Fruit fly (Drosophila melanogaster): ENCODE data around the gene eIF4E1.

DNA sequence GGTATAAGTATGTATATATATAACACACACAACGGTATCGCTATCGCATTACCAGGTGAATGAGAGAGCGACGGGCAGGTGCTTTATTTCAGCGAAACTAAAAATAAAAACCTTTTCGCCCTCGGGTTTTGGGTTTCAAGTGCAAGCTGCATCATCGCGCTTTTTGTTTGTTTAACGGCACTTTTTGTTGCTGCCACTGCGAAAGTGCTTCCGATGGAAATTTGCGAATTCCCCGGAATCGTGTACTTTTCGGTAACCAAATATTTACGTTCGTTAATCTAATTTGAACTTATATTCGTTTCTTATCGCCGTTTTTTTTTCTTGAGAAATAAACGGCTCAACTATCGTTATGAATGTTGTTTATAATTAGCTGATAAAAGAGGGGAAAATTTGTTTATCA lies 6.2 kb downstream of the eIF4E1 start:
- TF ChIP-seq usp (GFP tag; optimal IDR thresholded peaks at IDR 0.05) (no peak), br (GFP tag; optimal IDR thresholded peaks at IDR 0.05) (no peak), tai (GFP tag; optimal IDR thresholded peaks at IDR 0.05) (no peak), Dif (GFP tag; optimal IDR thresholded peaks at IDR 0.05; ENCODE audit: partially characterized antibody) (no peak), Vsx2 (GFP tag; optimal IDR thresholded peaks at IDR 0.05; ENCODE audit: partially characterized antibody) (no peak), psq (GFP tag; optimal IDR thresholded peaks at IDR 0.05) (no peak), pan (optimal IDR thresholded peaks at IDR 0.05) (no peak), Sp1 (GFP tag; optimal IDR thresholded peaks at IDR 0.05) (no peak), brk (GFP tag; optimal IDR thresholded peaks at IDR 0.05) (no peak), Hnf4 (GFP tag; optimal IDR thresholded peaks at IDR 0.05) (no peak)
